Fruit fly (Drosophila melanogaster): ENCODE data around the gene fu.

Gene fu

DNA sequence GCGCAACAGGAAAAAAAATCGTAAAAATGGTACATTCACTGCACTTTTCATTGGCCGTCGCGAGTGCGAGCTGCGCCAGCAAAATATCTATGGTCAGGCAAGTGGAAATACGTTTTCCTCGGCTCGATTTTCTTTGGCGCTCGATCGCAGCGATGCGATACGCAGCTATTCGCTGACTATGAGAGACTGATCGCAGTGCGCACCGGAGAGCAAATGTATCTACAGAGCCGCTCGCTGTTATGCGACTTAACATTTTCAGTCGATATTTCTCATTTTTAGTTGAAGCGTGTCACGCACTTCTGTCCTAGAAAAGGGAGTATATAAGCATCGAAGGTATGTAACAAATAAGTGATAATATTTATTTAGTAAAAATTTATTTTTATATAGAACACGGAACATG lies 22.8 kb upstream of the fu start, which contains the start of gene wgn:
Gene wgn (minus strand): TSS at position 193 of the 400 bp plus-strand sequence.
- no peak for TF ChIP-seq cnc (optimal IDR thresholded peaks at IDR 0.05)
- no peak for TF ChIP-seq CG14711 (tag; optimal IDR thresholded peaks at IDR 0.05)
- peak; percentile 98 for TF ChIP-seq tj (GFP tag; optimal IDR thresholded peaks at IDR 0.05)

DNA sequence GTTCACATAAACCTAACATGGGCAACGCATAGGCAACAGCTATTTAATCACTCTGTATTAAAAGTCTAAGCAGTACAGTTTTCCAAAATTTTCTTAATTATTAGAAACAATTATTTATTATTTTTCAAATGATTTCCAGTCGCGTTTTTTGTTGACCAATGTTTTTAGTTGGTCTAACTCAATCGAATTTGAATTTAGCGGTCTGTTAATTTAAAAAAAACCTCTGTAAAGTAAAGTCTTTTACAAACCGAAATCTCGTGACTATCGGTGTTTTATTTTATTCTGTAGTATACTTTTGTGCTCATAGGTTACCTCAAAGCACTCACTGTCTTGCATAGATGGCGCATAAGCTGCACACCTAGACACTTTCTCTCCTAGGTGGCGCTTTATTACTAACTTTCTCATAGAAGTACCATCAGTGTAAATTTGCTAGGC lies 22.4 kb upstream of the fu start:
- TF ChIP-seq ovo (GFP tag; optimal IDR thresholded peaks at IDR 0.05) (peak; percentile 28), CG1620 (GFP tag; optimal IDR thresholded peaks at IDR 0.05) (peak; percentile 50), CG7101 (tag; optimal IDR thresholded peaks at IDR 0.05) (peak; percentile 4), Mnt (GFP tag; optimal IDR thresholded peaks at IDR 0.05) (peak; percentile 19), cic (GFP tag; optimal IDR thresholded peaks at IDR 0.05) (no peak), CG7045 (GFP tag; optimal IDR thresholded peaks at IDR 0.05) (no peak), bab1 (GFP tag; optimal IDR thresholded peaks at IDR 0.05) (peak; percentile 2)

DNA sequence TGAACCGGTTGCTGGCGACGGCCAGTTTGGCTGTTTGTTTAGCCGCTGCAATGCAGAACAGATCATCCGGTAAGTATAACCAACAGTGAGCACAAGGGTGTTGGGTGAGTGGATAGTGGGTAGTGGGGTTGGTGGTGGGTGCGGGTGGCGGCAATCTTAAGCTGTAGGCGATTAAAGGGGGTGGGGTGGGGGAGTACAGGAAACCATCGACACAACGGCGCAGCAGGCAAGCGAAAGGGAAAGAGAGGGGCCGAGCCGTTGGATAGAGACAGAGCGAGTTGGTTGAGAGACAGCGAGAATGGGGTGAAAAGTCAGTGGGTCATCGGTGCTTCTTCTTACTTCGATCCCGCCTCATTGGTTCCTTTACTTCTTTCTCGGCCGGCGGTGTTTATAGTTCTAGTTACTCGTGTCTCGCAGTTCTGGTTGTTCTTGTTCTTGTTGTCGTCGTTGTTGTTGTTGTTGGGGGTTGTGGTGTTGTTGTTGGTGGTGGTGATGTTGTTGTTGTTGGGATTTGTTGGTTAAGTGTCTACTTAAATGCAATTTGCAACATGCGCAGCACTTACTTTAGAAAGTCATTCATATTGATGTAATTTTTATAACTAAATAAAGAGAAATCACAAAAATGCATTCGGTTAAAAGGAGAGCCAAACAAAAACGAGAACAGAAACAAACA lies 21.1 kb upstream of the fu start:
- no peak for TF ChIP-seq toe (GFP tag; optimal IDR thresholded peaks at IDR 0.05)
- no peak for TF ChIP-seq ovo (GFP tag; optimal IDR thresholded peaks at IDR 0.05)
- no peak for TF ChIP-seq Clk (GFP tag; optimal IDR thresholded peaks at IDR 0.05)
- no peak for TF ChIP-seq CG1620 (GFP tag; optimal IDR thresholded peaks at IDR 0.05)
- no peak for TF ChIP-seq CG33017 (tag; optimal IDR thresholded peaks at IDR 0.05)
- TF ChIP-seq Mnt (GFP tag; optimal IDR thresholded peaks at IDR 0.05), result no peak
- TF ChIP-seq CG12768 (GFP tag; optimal IDR thresholded peaks at IDR 0.05), result no peak
- TF ChIP-seq CG7101 (tag; optimal IDR thresholded peaks at IDR 0.05), result no peak
- no peak for TF ChIP-seq kay (GFP tag; ENCODE audit: borderline replicate concordance)
- no peak for TF ChIP-seq pad (GFP tag; optimal IDR thresholded peaks at IDR 0.05)
- TF ChIP-seq cnc (optimal IDR thresholded peaks at IDR 0.05), result no peak
- no peak for TF ChIP-seq CG5204 (GFP tag; optimal IDR thresholded peaks at IDR 0.05)
- no peak for TF ChIP-seq cic (GFP tag; optimal IDR thresholded peaks at IDR 0.05)
- no peak for TF ChIP-seq tj (GFP tag; optimal IDR thresholded peaks at IDR 0.05)
- no peak for TF ChIP-seq Crg-1 (GFP tag; optimal IDR thresholded peaks at IDR 0.05)
- no peak for TF ChIP-seq CG11617 (GFP tag; optimal IDR thresholded peaks at IDR 0.05)
- TF ChIP-seq bab1 (GFP tag; optimal IDR thresholded peaks at IDR 0.05), result no peak
- TF ChIP-seq CG14711 (tag; optimal IDR thresholded peaks at IDR 0.05), result no peak
- TF ChIP-seq Hr96 (GFP tag; optimal IDR thresholded peaks at IDR 0.05), result no peak

DNA sequence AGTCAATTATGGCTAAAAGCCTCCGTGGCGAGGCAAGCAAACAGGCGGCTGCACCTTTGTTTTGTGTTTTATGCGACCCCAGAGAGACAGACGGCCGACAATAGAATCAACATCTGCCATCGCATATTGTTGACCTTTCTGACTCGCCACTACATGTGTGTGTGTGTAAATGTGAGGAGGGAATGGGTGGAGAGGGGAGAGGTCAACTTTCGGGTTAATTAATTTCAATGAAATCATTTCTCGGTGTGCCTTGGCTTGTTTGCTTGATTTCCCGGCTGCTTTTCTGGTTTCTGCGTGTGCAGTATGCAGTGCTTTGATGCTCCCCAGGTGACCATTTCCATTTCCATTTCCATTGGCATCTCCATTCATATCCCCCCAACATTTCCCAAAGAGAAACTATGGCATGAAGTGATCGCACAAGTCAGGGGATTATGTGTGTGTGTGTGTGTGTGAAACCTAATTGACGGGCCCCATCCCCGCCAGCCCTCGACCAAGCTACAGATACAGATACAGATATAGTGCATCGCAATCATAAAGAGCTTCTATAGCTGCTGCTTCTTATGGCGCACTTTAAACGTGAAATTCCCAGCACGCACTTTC lies 14.4 kb upstream of the fu start:
- no peak for TF ChIP-seq kay (GFP tag; ENCODE audit: borderline replicate concordance)
- TF ChIP-seq CG1620 (GFP tag; optimal IDR thresholded peaks at IDR 0.05), result no peak
- TF ChIP-seq bab1 (GFP tag; optimal IDR thresholded peaks at IDR 0.05), result no peak
- no peak for TF ChIP-seq Crg-1 (GFP tag; optimal IDR thresholded peaks at IDR 0.05)
- no peak for TF ChIP-seq CG7101 (tag; optimal IDR thresholded peaks at IDR 0.05)
- no peak for TF ChIP-seq CG11617 (GFP tag; optimal IDR thresholded peaks at IDR 0.05)
- TF ChIP-seq CG33017 (tag; optimal IDR thresholded peaks at IDR 0.05), result no peak

DNA sequence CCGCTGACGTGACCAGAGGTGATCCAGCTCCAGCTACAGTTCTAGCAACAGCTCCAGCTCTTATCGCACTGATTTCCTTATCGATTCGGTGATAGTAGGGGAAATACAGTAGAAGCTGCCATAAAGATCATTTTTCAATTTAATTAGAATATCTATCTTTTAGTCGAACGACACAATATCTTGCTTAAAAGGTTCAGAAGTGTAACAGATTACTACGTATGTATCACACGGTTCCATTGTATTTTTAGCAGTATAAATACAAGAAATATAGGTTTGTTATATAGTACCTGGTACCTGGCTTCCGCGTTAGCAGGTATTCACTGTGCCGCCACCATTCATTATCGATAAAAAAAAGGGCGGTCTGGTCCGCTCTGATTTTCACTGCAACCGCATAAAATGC lies 12.7 kb upstream of the fu start:
- TF ChIP-seq CG14711 (tag; optimal IDR thresholded peaks at IDR 0.05) (peak; percentile 79), Mnt (GFP tag; optimal IDR thresholded peaks at IDR 0.05) (peak; percentile 58), bab1 (GFP tag; optimal IDR thresholded peaks at IDR 0.05) (peak; percentile 46), CG7101 (tag; optimal IDR thresholded peaks at IDR 0.05) (peak; percentile 89), CG5204 (GFP tag; optimal IDR thresholded peaks at IDR 0.05) (no peak), cic (GFP tag; optimal IDR thresholded peaks at IDR 0.05) (peak; percentile 25), kay (GFP tag; ENCODE audit: borderline replicate concordance) (no peak), CG1620 (GFP tag; optimal IDR thresholded peaks at IDR 0.05) (peak; percentile 28), CG33017 (tag; optimal IDR thresholded peaks at IDR 0.05) (peak; percentile 78), ovo (GFP tag; optimal IDR thresholded peaks at IDR 0.05) (peak; percentile 10), cnc (optimal IDR thresholded peaks at IDR 0.05) (no peak), Hr96 (GFP tag; optimal IDR thresholded peaks at IDR 0.05) (peak; percentile 76), Crg-1 (GFP tag; optimal IDR thresholded peaks at IDR 0.05) (no peak), CG7045 (GFP tag; optimal IDR thresholded peaks at IDR 0.05) (peak; percentile 33), CG12768 (GFP tag; optimal IDR thresholded peaks at IDR 0.05) (peak; percentile 64), tj (GFP tag; optimal IDR thresholded peaks at IDR 0.05) (peak; percentile 26), toe (GFP tag; optimal IDR thresholded peaks at IDR 0.05) (peak; percentile 54), pad (GFP tag; optimal IDR thresholded peaks at IDR 0.05) (peak; percentile 60), Clk (GFP tag; optimal IDR thresholded peaks at IDR 0.05) (peak; percentile 5), CG11617 (GFP tag; optimal IDR thresholded peaks at IDR 0.05) (peak; percentile 67)

DNA sequence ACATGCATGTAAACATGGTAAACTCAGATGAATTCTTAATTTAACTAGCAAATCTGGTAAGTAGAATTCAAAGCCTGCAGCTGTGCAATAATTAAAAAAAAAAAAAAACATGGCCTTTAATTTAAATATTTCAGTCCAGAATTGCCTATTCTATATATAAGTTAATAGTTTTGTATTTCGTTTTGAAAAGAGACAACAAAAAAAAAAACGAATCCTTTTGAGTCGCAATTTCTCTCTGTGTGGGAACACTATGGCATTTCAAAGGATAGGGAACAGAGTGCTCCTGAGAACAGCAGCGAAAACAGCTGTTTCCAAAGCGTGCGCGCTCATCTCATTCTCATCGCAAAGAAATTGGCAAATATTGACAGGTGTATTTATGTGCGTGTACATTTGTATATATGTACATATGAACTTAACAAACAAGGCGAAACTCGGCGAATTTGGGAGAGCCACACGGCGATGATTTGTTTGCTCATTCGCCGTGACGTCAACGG lies 11.8 kb upstream of the fu start:
- no peak for TF ChIP-seq kay (GFP tag; ENCODE audit: borderline replicate concordance)
- peak; percentile 36 for TF ChIP-seq Crg-1 (GFP tag; optimal IDR thresholded peaks at IDR 0.05)
- TF ChIP-seq tj (GFP tag; optimal IDR thresholded peaks at IDR 0.05), result peak; percentile 10
- peak; percentile 10 for TF ChIP-seq CG1620 (GFP tag; optimal IDR thresholded peaks at IDR 0.05)
- TF ChIP-seq CG7101 (tag; optimal IDR thresholded peaks at IDR 0.05), result peak; percentile 49
- TF ChIP-seq CG14711 (tag; optimal IDR thresholded peaks at IDR 0.05), result peak; percentile 36
- TF ChIP-seq CG11617 (GFP tag; optimal IDR thresholded peaks at IDR 0.05), result peak; percentile 12
- peak; percentile 34 for TF ChIP-seq Mnt (GFP tag; optimal IDR thresholded peaks at IDR 0.05)
- TF ChIP-seq CG5204 (GFP tag; optimal IDR thresholded peaks at IDR 0.05), result peak; percentile 50
- TF ChIP-seq pad (GFP tag; optimal IDR thresholded peaks at IDR 0.05), result no peak
- peak; percentile 28 for TF ChIP-seq Hr96 (GFP tag; optimal IDR thresholded peaks at IDR 0.05)
- TF ChIP-seq CG7045 (GFP tag; optimal IDR thresholded peaks at IDR 0.05), result no peak
- peak; percentile 37 for TF ChIP-seq ovo (GFP tag; optimal IDR thresholded peaks at IDR 0.05)

All from whole organism, adult.